Worm (Caenorhabditis elegans) whole organism, L4 larva: ENCODE results near the gene C47A10.16.

Source experiments
- F37D6.2 ChIP-seq: sonication (generic microtip); optimal IDR thresholded peaks from 2 replicates; lab custom pipeline; 2016; ENCODE audit warnings: mild to moderate bottlenecking, missing genetic modification characterization, missing compliant biosample characterization
- Y48G9A.11 ChIP-seq: fragments of 200-800 bp; sonication (Bioruptor generic); IDR thresholded peaks from 2 replicates; pipeline ENCODE4 v1.3.6; 2022; ENCODE audit warnings: missing genetic modification reagents, missing genetic modification characterization, missing compliant biosample characterization
- Y75B8A.6 ChIP-seq: fragments of 200-800 bp; sonication (Bioruptor generic); IDR thresholded peaks from 2 replicates; pipeline ENCODE4 v1.3.6; 2022; ENCODE audit warnings: missing genetic modification reagents, missing genetic modification characterization, missing compliant biosample characterization
- ZK546.5 ChIP-seq, 2 experiments: sonication (generic microtip); optimal IDR thresholded peaks; 2 replicates each; lab custom pipeline; 2017; ENCODE audit warnings: missing biosample characterization in 2 of 2, missing genetic modification characterization in 2 of 2
- arid-1 ChIP-seq: fragments of 200-800 bp; sonication (Bioruptor generic); conservative IDR thresholded peaks from 2 replicates; pipeline ENCODE4 v1.3.6; 2022; ENCODE audit warnings: missing genetic modification reagents, missing genetic modification characterization, missing compliant biosample characterization
- ceh-20 ChIP-seq: fragments of 200-800 bp; sonication (Bioruptor generic); IDR thresholded peaks from 2 replicates; pipeline ENCODE4 v1.3.6; 2022; ENCODE audit warnings: missing genetic modification reagents, missing genetic modification characterization, missing compliant biosample characterization
- ceh-32 ChIP-seq: sonication (generic microtip); optimal IDR thresholded peaks from 2 replicates; lab custom pipeline; 2016; ENCODE audit warnings: mild to moderate bottlenecking, missing genetic modification characterization, missing compliant biosample characterization; ENCODE audit not compliant: poor library complexity
- ces-1 ChIP-seq: fragments of 150-350 bp; sonication (generic microtip); optimal IDR thresholded peaks from 4 replicates; lab custom pipeline; 2014; ENCODE audit warnings: missing biosample characterization, missing genetic modification reagents, missing genetic modification characterization
- ctbp-1 ChIP-seq: fragments of 200-800 bp; sonication (Bioruptor generic); IDR thresholded peaks from 2 replicates; pipeline ENCODE4 v1.3.6; 2022; ENCODE audit warnings: missing genetic modification reagents, missing genetic modification characterization, missing compliant biosample characterization
- daf-12 ChIP-seq: fragments of 150-350 bp; optimal IDR thresholded peaks from 2 replicates; lab custom pipeline; 2014; ENCODE audit warnings: missing biosample characterization, missing genetic modification reagents, missing genetic modification characterization
- daf-16 ChIP-seq, 3 experiments: sonication (generic microtip); optimal IDR thresholded peaks; 2 replicates each; lab custom pipeline; 2016 to 2017; ENCODE audit warnings: missing genetic modification characterization in 3 of 3, missing genetic modification reagents in 3 of 3, mild to moderate bottlenecking in 2 of 3, missing compliant biosample characterization in 2 of 3, missing biosample characterization in 1 of 3, moderate library complexity in 1 of 3
- daf-19 ChIP-seq: fragments of 200-800 bp; sonication (Bioruptor generic); conservative IDR thresholded peaks from 2 replicates; pipeline ENCODE4 v1.3.6; 2022; ENCODE audit warnings: missing genetic modification characterization, missing compliant biosample characterization
- daf-8 ChIP-seq: fragments of 200-800 bp; sonication (Bioruptor generic); IDR thresholded peaks from 2 replicates; pipeline ENCODE4 v1.3.6; 2022; ENCODE audit warnings: missing genetic modification characterization, missing compliant biosample characterization
- dmd-6 ChIP-seq: fragments of 200-800 bp; sonication (Bioruptor generic); IDR thresholded peaks from 2 replicates; pipeline ENCODE4 v1.3.6; 2022; ENCODE audit warnings: missing genetic modification reagents, missing genetic modification characterization, missing compliant biosample characterization
- dve-1 ChIP-seq: sonication (generic microtip); optimal IDR thresholded peaks from 2 replicates; lab custom pipeline; 2017; ENCODE audit warnings: antibody characterized with exemption, mild to moderate bottlenecking, missing genetic modification characterization, missing compliant biosample characterization; ENCODE audit not compliant: insufficient read depth
- fkh-10 ChIP-seq: fragments of 150-350 bp; optimal IDR thresholded peaks from 2 replicates; lab custom pipeline; 2014; ENCODE audit warnings: missing biosample characterization, missing genetic modification reagents, missing genetic modification characterization
- fos-1 ChIP-seq: fragments of 150-350 bp; optimal IDR thresholded peaks from 2 replicates; lab custom pipeline; 2014; ENCODE audit warnings: missing biosample characterization, missing genetic modification characterization
- gei-8 ChIP-seq: fragments of 200-800 bp; sonication (Bioruptor generic); optimal IDR thresholded peaks from 2 replicates; lab custom pipeline; 2018; ENCODE audit warnings: mild to moderate bottlenecking, missing genetic modification characterization, missing compliant biosample characterization
- hlh-11 ChIP-seq: fragments of 200-800 bp; sonication (Bioruptor generic); optimal IDR thresholded peaks from 2 replicates; lab custom pipeline; 2018; ENCODE audit warnings: mild to moderate bottlenecking, missing genetic modification characterization, missing compliant biosample characterization
- hmg-1.1 ChIP-seq: fragments of 200-800 bp; sonication (Bioruptor generic); IDR thresholded peaks from 2 replicates; pipeline ENCODE4 v1.3.6; 2022; ENCODE audit warnings: missing genetic modification reagents, missing genetic modification characterization, missing compliant biosample characterization
- jun-1 ChIP-seq: fragments of 150-350 bp; optimal IDR thresholded peaks from 2 replicates; lab custom pipeline; 2014; ENCODE audit warnings: missing biosample characterization, missing genetic modification reagents, missing genetic modification characterization
- lir-3 ChIP-seq: sonication (generic microtip); optimal IDR thresholded peaks from 2 replicates; lab custom pipeline; 2016; ENCODE audit warnings: mild to moderate bottlenecking, missing genetic modification characterization, missing compliant biosample characterization
- mxl-3 ChIP-seq: fragments of 200-800 bp; sonication (Bioruptor generic); optimal IDR thresholded peaks from 2 replicates; lab custom pipeline; 2018; ENCODE audit warnings: mild to moderate bottlenecking, missing genetic modification characterization, missing compliant biosample characterization
- nhr-10 ChIP-seq: fragments of 150-350 bp; optimal IDR thresholded peaks from 2 replicates; lab custom pipeline; 2014; ENCODE audit warnings: missing biosample characterization, missing genetic modification characterization
- nhr-102 ChIP-seq: sonication (generic microtip); optimal IDR thresholded peaks from 2 replicates; lab custom pipeline; 2016; ENCODE audit warnings: mild to moderate bottlenecking, missing genetic modification characterization, moderate library complexity, missing compliant biosample characterization
- nhr-11 ChIP-seq: fragments of 150-350 bp; optimal IDR thresholded peaks from 2 replicates; lab custom pipeline; 2014; ENCODE audit warnings: missing biosample characterization, missing genetic modification characterization
- nhr-237 ChIP-seq: sonication (generic microtip); optimal IDR thresholded peaks from 2 replicates; lab custom pipeline; 2017; ENCODE audit warnings: missing biosample characterization, missing genetic modification characterization
- nhr-28 ChIP-seq: fragments of 150-350 bp; optimal IDR thresholded peaks from 2 replicates; lab custom pipeline; 2014; ENCODE audit warnings: missing biosample characterization, missing genetic modification characterization
- nhr-42 ChIP-seq: fragments of 200-800 bp; sonication (Bioruptor generic); IDR thresholded peaks from 2 replicates; pipeline ENCODE4 v1.3.6; 2022; ENCODE audit warnings: missing genetic modification characterization, missing compliant biosample characterization
- nhr-48 ChIP-seq: sonication (generic microtip); optimal IDR thresholded peaks from 2 replicates; lab custom pipeline; 2016; ENCODE audit warnings: mild to moderate bottlenecking, missing genetic modification characterization, missing compliant biosample characterization
- nhr-77 ChIP-seq: fragments of 150-350 bp; optimal IDR thresholded peaks from 2 replicates; lab custom pipeline; 2014; ENCODE audit warnings: missing biosample characterization, missing genetic modification characterization
- pha-4 ChIP-seq, 2 experiments: fragments of 150-350 bp in 1 of 2; fragments of 200-800 bp in 1 of 2; sonication (Bioruptor generic) in 1 of 2; IDR thresholded peaks in 1 of 2; optimal IDR thresholded peaks in 1 of 2; 2 replicates each; pipeline versions ENCODE4 v1.3.6 to Lab custom; 2014 to 2022; ENCODE audit warnings: missing genetic modification characterization in 2 of 2, missing genetic modification reagents in 2 of 2, missing biosample characterization in 1 of 2, missing compliant biosample characterization in 1 of 2
- php-3 ChIP-seq: fragments of 200-800 bp; sonication (Bioruptor generic); IDR thresholded peaks from 2 replicates; pipeline ENCODE4 v1.3.6; 2022; ENCODE audit warnings: missing genetic modification reagents, missing genetic modification characterization, missing compliant biosample characterization
- pqm-1 ChIP-seq: sonication (generic microtip); optimal IDR thresholded peaks from 2 replicates; lab custom pipeline; 2017; ENCODE audit warnings: missing biosample characterization, missing genetic modification characterization
- rbr-2 ChIP-seq: sonication (generic microtip); optimal IDR thresholded peaks from 2 replicates; lab custom pipeline; 2016; ENCODE audit warnings: missing genotype, missing genetic modification characterization, missing compliant biosample characterization
- sdz-12 ChIP-seq: fragments of 200-800 bp; sonication (Bioruptor generic); optimal IDR thresholded peaks from 2 replicates; lab custom pipeline; 2018; ENCODE audit warnings: mild to moderate bottlenecking, missing genetic modification characterization, missing compliant biosample characterization
- set-16 ChIP-seq: fragments of 200-800 bp; sonication (Bioruptor generic); IDR thresholded peaks from 2 replicates; pipeline ENCODE4 v1.3.6; 2022; ENCODE audit warnings: missing genetic modification reagents, missing genetic modification characterization, missing compliant biosample characterization
- spr-3 ChIP-seq: fragments of 200-800 bp; sonication (Bioruptor generic); optimal IDR thresholded peaks from 2 replicates; lab custom pipeline; 2018; ENCODE audit warnings: mild to moderate bottlenecking, missing genetic modification characterization, missing compliant biosample characterization
- tra-1 ChIP-seq: fragments of 200-800 bp; sonication (Bioruptor generic); IDR thresholded peaks from 2 replicates; pipeline ENCODE4 v1.3.6; 2022; ENCODE audit warnings: missing genetic modification reagents, missing genetic modification characterization, missing compliant biosample characterization
- zip-11 ChIP-seq: fragments of 200-800 bp; sonication (Bioruptor generic); IDR thresholded peaks from 2 replicates; pipeline ENCODE4 v1.3.6; 2022; ENCODE audit warnings: missing genetic modification characterization, missing compliant biosample characterization

Gene C47A10.16

DNA sequence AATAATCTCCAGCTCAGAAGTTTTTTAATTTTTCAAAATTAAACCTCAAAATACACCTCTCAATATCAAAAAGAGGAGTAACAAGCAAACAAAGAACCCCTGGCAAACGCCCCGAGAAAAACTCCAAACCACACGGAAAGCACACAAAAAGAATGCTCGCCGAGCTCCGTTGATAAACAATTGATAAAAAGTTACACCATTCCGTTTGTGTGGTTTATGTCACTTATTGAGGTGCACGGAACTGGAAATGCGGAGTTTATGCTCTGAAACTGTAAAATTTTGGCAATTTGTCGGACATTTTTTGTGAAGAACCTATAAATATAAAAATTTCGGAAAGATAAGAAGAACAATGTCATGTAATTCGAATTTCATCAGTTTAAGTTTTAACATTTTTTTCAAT is 12.6 kb downstream of the C47A10.16 start:
- TF ChIP-seq F37D6.2 (tag; lab: Kevin White, UChicago) (no peak), daf-16 (GFP tag; optimal IDR thresholded peaks at IDR 0.05; lab: Kevin White, UChicago) (no peak), daf-16 (tag; optimal IDR thresholded peaks at IDR 0.05; lab: Kevin White, UChicago) (peak; percentile 74), pqm-1 (tag; lab: Kevin White, UChicago) (peak; percentile 85), nhr-102 (tag; lab: Kevin White, UChicago) (peak; percentile 37), dve-1 (peak; percentile 69), nhr-48 (tag; lab: Kevin White, UChicago) (peak; percentile 38), dmd-6 (GFP tag; lab: Robert Waterston, UW) (peak; percentile 84), ceh-20 (GFP tag; lab: Robert Waterston, UW) (0 out of 2 replicates have a peak, but pooled peaks have one; percentile 36), spr-3 (GFP tag; lab: Kevin White, UChicago) (no peak), pha-4 (GFP tag; IDR thresholded peaks at IDR 0.05; lab: Robert Waterston, UW) (no peak), pha-4 (tag; optimal IDR thresholded peaks at IDR 0.05; lab: Kevin White, UChicago) (peak; percentile 62), php-3 (GFP tag; lab: Robert Waterston, UW) (0 out of 2 replicates have a peak, but pooled peaks have one; percentile 49), nhr-237 (tag; lab: Kevin White, UChicago) (no peak), zip-11 (GFP tag; lab: Robert Waterston, UW) (no peak), hlh-11 (peak; percentile 66), nhr-77 (tag; lab: Kevin White, UChicago) (peak; percentile 41), ceh-32 (tag; lab: Kevin White, UChicago) (no peak), tra-1 (GFP tag; lab: Robert Waterston, UW) (peak; percentile 48; the same call in 1 of the 2 replicates), nhr-28 (peak; percentile 92)
- TF ChIP-seq, all 104 proteins: peak for 13

DNA sequence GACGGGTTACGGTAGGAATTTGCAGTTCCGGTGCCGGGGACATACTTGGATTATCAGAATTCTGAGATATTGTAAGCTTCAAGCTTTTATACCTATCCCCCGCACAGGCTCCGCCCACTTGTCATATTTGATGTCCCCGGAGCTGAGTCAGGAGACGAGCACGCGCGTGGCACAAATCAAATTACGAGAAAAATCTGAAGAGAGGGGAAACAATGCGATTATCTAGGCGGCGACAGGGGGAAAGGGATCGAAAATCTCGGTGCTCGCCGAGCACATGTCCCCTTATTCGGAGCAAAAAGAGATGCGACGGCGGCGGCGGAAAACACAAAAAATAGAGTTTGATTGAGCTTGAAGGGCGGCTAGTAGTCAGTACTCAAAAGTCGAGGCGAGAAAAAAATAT is 15.8 kb downstream of the C47A10.16 start, which contains the start of gene R12G8.1:
Gene R12G8.1, minus strand, starts transcription at position 63 of the 400 bp plus-strand sequence.
- TF ChIP-seq set-16 (peak; percentile 49), daf-12 (no peak), ZK546.5 (tag; optimal IDR thresholded peaks at IDR 0.05; lab: Kevin White, UChicago) (no peak), spr-3 (GFP tag; lab: Kevin White, UChicago) (no peak), daf-8 (GFP tag; lab: Robert Waterston, UW) (no peak), zip-11 (GFP tag; lab: Robert Waterston, UW) (no peak), daf-19 (GFP tag; lab: Robert Waterston, UW) (no peak), nhr-77 (tag; lab: Kevin White, UChicago) (no peak), nhr-11 (tag; lab: Kevin White, UChicago) (no peak), mxl-3 (no peak), ceh-32 (tag; lab: Kevin White, UChicago) (peak; percentile 26), sdz-12 (GFP tag; lab: Kevin White, UChicago) (no peak), gei-8 (no peak), rbr-2 (peak; percentile 17), fkh-10 (peak; percentile 88), ces-1 (peak; percentile 86), tra-1 (GFP tag; lab: Robert Waterston, UW) (no peak), ctbp-1 (peak; percentile 70)

DNA sequence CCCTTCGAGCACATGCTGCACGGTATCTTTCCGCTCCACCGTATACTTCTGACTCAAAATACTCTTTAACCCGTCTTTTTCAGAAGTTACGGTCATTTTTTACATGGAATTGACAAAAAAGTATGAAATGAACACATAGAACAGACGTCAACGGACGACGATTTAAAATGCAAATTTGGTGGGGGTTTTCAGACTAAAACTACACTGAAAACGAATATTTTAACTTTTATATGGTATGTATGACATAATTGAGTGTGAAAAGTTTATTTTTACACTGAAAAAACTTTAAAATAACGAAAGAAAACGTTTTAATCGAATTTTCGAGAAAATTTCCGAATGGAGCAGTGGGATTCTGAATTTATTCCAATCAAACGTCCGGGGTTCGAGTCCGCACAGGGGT is 18.0 kb downstream of the C47A10.16 start, which contains the start of gene twk-36:
Gene twk-36, minus strand, starts transcription at position 101 of the 400 bp plus-strand sequence.
- TF ChIP-seq nhr-42 (GFP tag; lab: Robert Waterston, UW) (no peak), jun-1 (no peak), nhr-11 (tag; lab: Kevin White, UChicago) (no peak), arid-1 (GFP tag; lab: Robert Waterston, UW) (no peak), hmg-1.1 (GFP tag; lab: Robert Waterston, UW) (no peak), Y48G9A.11 (GFP tag; lab: Robert Waterston, UW) (no peak), lir-3 (tag; lab: Kevin White, UChicago) (no peak), Y75B8A.6 (GFP tag; lab: Robert Waterston, UW) (no peak), nhr-10 (no peak), ceh-32 (tag; lab: Kevin White, UChicago) (no peak), php-3 (GFP tag; lab: Robert Waterston, UW) (no peak), fos-1 (tag; lab: Kevin White, UChicago) (no peak)
